Fruit fly (Drosophila melanogaster) whole organism, embryonic: Measurements from ENCODE around the gene Ostgamma.

ENCODE experiments used
- CG10366 ChIP-seq: fragments of 200-800 bp; sonication (Bioruptor generic); IDR thresholded peaks from 2 replicates; pipeline ENCODE4 v1.3.6; 2022; ENCODE audit warnings: missing biosample characterization, missing genetic modification characterization
- CG10431 ChIP-seq: fragments of 200-800 bp; sonication (Bioruptor generic); optimal IDR thresholded peaks from 3 replicates; lab custom pipeline; 2018; ENCODE audit warnings: missing biosample characterization, mild to moderate bottlenecking, missing genetic modification characterization
- CG11696 ChIP-seq: fragments of 200-800 bp; sonication (Bioruptor generic); IDR thresholded peaks from 2 replicates; pipeline ENCODE4 v1.3.6; 2022; ENCODE audit warnings: missing biosample characterization, missing genetic modification characterization
- CG12071 ChIP-seq: fragments of 200-800 bp; sonication (Bioruptor generic); optimal IDR thresholded peaks from 3 replicates; lab custom pipeline; 2018; ENCODE audit warnings: missing biosample characterization, mild to moderate bottlenecking, missing genetic modification characterization
- CG12104 ChIP-seq: fragments of 200-800 bp; sonication (Bioruptor generic); optimal IDR thresholded peaks from 3 replicates; lab custom pipeline; 2016; ENCODE audit warnings: missing biosample characterization, missing genetic modification characterization
- CG1233 ChIP-seq: fragments of 200-800 bp; sonication (Bioruptor generic); optimal IDR thresholded peaks from 4 replicates; lab custom pipeline; 2018; ENCODE audit warnings: missing biosample characterization, mild to moderate bottlenecking, missing genetic modification characterization
- CG12942 ChIP-seq: fragments of 200-800 bp; sonication (Bioruptor generic); optimal IDR thresholded peaks from 3 replicates; lab custom pipeline; 2016; ENCODE audit warnings: missing biosample characterization, missing genetic modification characterization
- CG13424 ChIP-seq: fragments of 200-800 bp; sonication (Bioruptor generic); optimal IDR thresholded peaks from 2 replicates; lab custom pipeline; 2019; ENCODE audit warnings: missing biosample characterization, mild to moderate bottlenecking, missing genetic modification characterization, moderate library complexity
- CG15011 ChIP-seq: fragments of 200-800 bp; sonication (Bioruptor generic); optimal IDR thresholded peaks from 3 replicates; lab custom pipeline; 2018; ENCODE audit warnings: missing biosample characterization, mild to moderate bottlenecking, missing genetic modification characterization
- CG17385 ChIP-seq: fragments of 200-800 bp; sonication (Bioruptor generic); optimal IDR thresholded peaks from 3 replicates; lab custom pipeline; 2018; ENCODE audit warnings: missing biosample characterization, mild to moderate bottlenecking, missing genetic modification characterization
- CG18262 ChIP-seq: fragments of 200-800 bp; optimal IDR thresholded peaks from 3 replicates; lab custom pipeline; 2019; ENCODE audit warnings: missing biosample characterization, mild to moderate bottlenecking, missing genetic modification characterization, moderate library complexity
- CG3163 ChIP-seq: fragments of 200-800 bp; sonication (Bioruptor generic); optimal IDR thresholded peaks from 3 replicates; lab custom pipeline; 2016; ENCODE audit warnings: missing biosample characterization, missing genetic modification characterization
- CG3847 ChIP-seq: fragments of 200-800 bp; sonication (Bioruptor generic); IDR thresholded peaks from 2 replicates; pipeline ENCODE4 v1.3.6; 2022; ENCODE audit warnings: missing biosample characterization, missing genetic modification characterization
- CG4424 ChIP-seq: fragments of 200-800 bp; sonication (Bioruptor generic); optimal IDR thresholded peaks from 3 replicates; lab custom pipeline; 2016; ENCODE audit warnings: missing biosample characterization, missing genetic modification characterization
- CG6791 ChIP-seq: fragments of 200-800 bp; sonication (Bioruptor generic); IDR thresholded peaks from 3 replicates; pipeline ENCODE4 v1.3.6; 2022; ENCODE audit warnings: missing biosample characterization, missing genetic modification characterization; ENCODE audit not compliant: partially characterized antibody
- CG7745 ChIP-seq: fragments of 200-800 bp; sonication (Bioruptor generic); optimal IDR thresholded peaks from 2 replicates; lab custom pipeline; 2018; ENCODE audit warnings: missing biosample characterization, mild to moderate bottlenecking, missing genetic modification characterization, moderate library complexity
- CG7963 ChIP-seq: fragments of 200-800 bp; sonication (Bioruptor generic); IDR thresholded peaks from 3 replicates; pipeline ENCODE4 v1.3.6; 2022; ENCODE audit warnings: missing biosample characterization, missing genetic modification characterization; ENCODE audit not compliant: partially characterized antibody
- CG8924 ChIP-seq: fragments of 200-800 bp; optimal IDR thresholded peaks from 3 replicates; lab custom pipeline; 2019; ENCODE audit warnings: missing biosample characterization, mild to moderate bottlenecking, missing genetic modification characterization, moderate library complexity
- CG8944 ChIP-seq: fragments of 200-800 bp; sonication (Bioruptor generic); optimal IDR thresholded peaks from 3 replicates; lab custom pipeline; 2016; ENCODE audit warnings: missing biosample characterization, missing genetic modification characterization
- CG9876 ChIP-seq: fragments of 200-800 bp; sonication (Bioruptor generic); optimal IDR thresholded peaks from 2 replicates; lab custom pipeline; 2016; ENCODE audit warnings: missing biosample characterization, missing genetic modification characterization
- Dip2 ChIP-seq: fragments of 200-800 bp; sonication (Bioruptor generic); IDR thresholded peaks from 2 replicates; pipeline ENCODE4 v1.3.6; 2022; ENCODE audit warnings: missing biosample characterization, missing genetic modification characterization
- MBD-R2 ChIP-seq: fragments of 200-800 bp; sonication (Bioruptor generic); IDR thresholded peaks from 2 replicates; pipeline ENCODE4 v1.3.6; 2022; ENCODE audit warnings: missing biosample characterization, missing genetic modification characterization
- NC2β ChIP-seq: fragments of 200-800 bp; sonication (Bioruptor generic); optimal IDR thresholded peaks from 2 replicates; lab custom pipeline; 2016; ENCODE audit warnings: missing biosample characterization, missing genetic modification characterization
- Neu2 ChIP-seq: fragments of 200-800 bp; sonication (Bioruptor generic); optimal IDR thresholded peaks from 3 replicates; lab custom pipeline; 2016; ENCODE audit warnings: missing biosample characterization, missing genetic modification characterization, borderline replicate concordance
- NfI ChIP-seq: fragments of 200-800 bp; sonication (Bioruptor generic); optimal IDR thresholded peaks from 3 replicates; lab custom pipeline; 2018; ENCODE audit warnings: missing biosample characterization, mild to moderate bottlenecking, missing genetic modification characterization, moderate library complexity
- Six4 ChIP-seq: fragments of 200-800 bp; sonication (Bioruptor generic); optimal IDR thresholded peaks from 2 replicates; lab custom pipeline; 2016; ENCODE audit warnings: missing biosample characterization, missing genetic modification characterization
- Taf1 ChIP-seq: fragments of 200-800 bp; sonication (Bioruptor generic); IDR thresholded peaks from 2 replicates; pipeline ENCODE4 v1.3.6; 2022; ENCODE audit warnings: missing biosample characterization, missing genetic modification characterization
- Usf ChIP-seq: fragments of 200-800 bp; sonication (Bioruptor generic); optimal IDR thresholded peaks from 2 replicates; lab custom pipeline; 2017; ENCODE audit warnings: missing genotype, missing biosample characterization, missing genetic modification characterization
- Xrp1 ChIP-seq: fragments of 200-800 bp; sonication (Bioruptor generic); IDR thresholded peaks from 2 replicates; pipeline ENCODE4 v1.3.6; 2022; ENCODE audit warnings: missing biosample characterization, missing genetic modification characterization
- ac ChIP-seq: fragments of 200-800 bp; sonication (Bioruptor generic); optimal IDR thresholded peaks from 3 replicates; lab custom pipeline; 2017; ENCODE audit warnings: missing biosample characterization, mild to moderate bottlenecking, missing genetic modification characterization
- chif ChIP-seq, 2 experiments: fragments of 200-800 bp; sonication (Bioruptor generic); optimal IDR thresholded peaks; 3 replicates each; lab custom pipeline; 2016; ENCODE audit warnings: missing biosample characterization in 2 of 2, missing genetic modification characterization in 2 of 2
- chm ChIP-seq: fragments of 200-800 bp; sonication (Bioruptor generic); IDR thresholded peaks from 2 replicates; pipeline ENCODE4 v1.3.6; 2022; ENCODE audit warnings: missing biosample characterization, missing genetic modification characterization
- chn ChIP-seq: fragments of 200-800 bp; sonication (Bioruptor generic); optimal IDR thresholded peaks from 2 replicates; lab custom pipeline; 2016; ENCODE audit warnings: missing biosample characterization, missing genetic modification characterization
- dimm ChIP-seq: fragments of 200-800 bp; sonication (Bioruptor generic); IDR thresholded peaks from 2 replicates; pipeline ENCODE4 v1.3.6; 2022; ENCODE audit warnings: missing biosample characterization, missing genetic modification characterization
- ewg ChIP-seq: fragments of 200-800 bp; sonication (Bioruptor generic); optimal IDR thresholded peaks from 3 replicates; lab custom pipeline; 2017; ENCODE audit warnings: mild to moderate bottlenecking, missing biosample characterization, missing genetic modification reagents, missing genetic modification characterization
- gsb-n ChIP-seq: fragments of 200-800 bp; sonication (Bioruptor generic); optimal IDR thresholded peaks from 3 replicates; lab custom pipeline; 2018; ENCODE audit warnings: missing biosample characterization, mild to moderate bottlenecking, missing genetic modification characterization
- h ChIP-seq: fragments of >200 bp; optimal IDR thresholded peaks from 2 replicates; lab custom pipeline; 2017
- hbn ChIP-seq: fragments of 200-800 bp; sonication (Bioruptor generic); IDR thresholded peaks from 2 replicates; pipeline ENCODE4 v1.3.6; 2022; ENCODE audit warnings: missing biosample characterization, missing genetic modification characterization; ENCODE audit not compliant: partially characterized antibody
- nau ChIP-seq: fragments of 200-800 bp; sonication (Bioruptor generic); optimal IDR thresholded peaks from 3 replicates; lab custom pipeline; 2017; ENCODE audit warnings: missing biosample characterization, mild to moderate bottlenecking, missing genetic modification characterization, missing genetic modification reagents
- prd ChIP-seq, 3 experiments: fragments of >200 bp in 2 of 3; fragments of 200-800 bp in 1 of 3; sonication (Bioruptor generic) in 1 of 3; optimal IDR thresholded peaks in 2 of 3; IDR thresholded peaks in 1 of 3; 2 replicates in 2 of 3; 3 replicates in 1 of 3; pipeline versions ENCODE4 v1.3.6 to Lab custom; 2017 to 2022; ENCODE audit warnings: missing biosample characterization in 1 of 3, missing genetic modification characterization in 1 of 3
- ranshi ChIP-seq: fragments of 200-800 bp; sonication (Bioruptor generic); IDR thresholded peaks from 2 replicates; pipeline ENCODE4 v1.3.6; 2022; ENCODE audit warnings: missing biosample characterization, missing genetic modification characterization
- repo ChIP-seq: fragments of 200-800 bp; sonication (Bioruptor generic); optimal IDR thresholded peaks from 2 replicates; lab custom pipeline; 2016; ENCODE audit warnings: missing biosample characterization, missing genetic modification characterization
- ro ChIP-seq: fragments of 200-800 bp; sonication (Bioruptor generic); IDR thresholded peaks from 2 replicates; pipeline ENCODE4 v1.3.6; 2022; ENCODE audit warnings: missing biosample characterization, missing genetic modification characterization
- scrt ChIP-seq: fragments of 200-800 bp; sonication (Bioruptor generic); optimal IDR thresholded peaks from 2 replicates; lab custom pipeline; 2018; ENCODE audit warnings: missing biosample characterization, mild to moderate bottlenecking, missing genetic modification characterization, moderate library complexity
- shn ChIP-seq: fragments of 200-800 bp; sonication (Bioruptor generic); optimal IDR thresholded peaks from 3 replicates; lab custom pipeline; 2016; ENCODE audit warnings: missing biosample characterization, missing genetic modification characterization
- sr ChIP-seq: fragments of 200-800 bp; sonication (Bioruptor generic); IDR thresholded peaks from 3 replicates; pipeline ENCODE4 v1.3.6; 2022; ENCODE audit warnings: missing biosample characterization, missing genetic modification characterization
- stc ChIP-seq: fragments of 200-800 bp; sonication (Bioruptor generic); IDR thresholded peaks from 2 replicates; pipeline ENCODE4 v1.3.6; 2022; ENCODE audit warnings: missing biosample characterization, missing genetic modification characterization
- tgo ChIP-seq: fragments of 200-800 bp; sonication (Bioruptor generic); IDR thresholded peaks from 3 replicates; pipeline ENCODE4 v1.3.6; 2022; ENCODE audit warnings: missing biosample characterization, missing genetic modification characterization
- vfl ChIP-seq: fragments of 200-800 bp; sonication (Bioruptor generic); optimal IDR thresholded peaks from 2 replicates; lab custom pipeline; 2016; ENCODE audit warnings: missing biosample characterization, missing genetic modification characterization
- z ChIP-seq: fragments of 200-800 bp; sonication (Bioruptor generic); IDR thresholded peaks from 3 replicates; pipeline ENCODE4 v1.3.6; 2022; ENCODE audit warnings: missing biosample characterization, missing genetic modification characterization

Gene Ostgamma

DNA sequence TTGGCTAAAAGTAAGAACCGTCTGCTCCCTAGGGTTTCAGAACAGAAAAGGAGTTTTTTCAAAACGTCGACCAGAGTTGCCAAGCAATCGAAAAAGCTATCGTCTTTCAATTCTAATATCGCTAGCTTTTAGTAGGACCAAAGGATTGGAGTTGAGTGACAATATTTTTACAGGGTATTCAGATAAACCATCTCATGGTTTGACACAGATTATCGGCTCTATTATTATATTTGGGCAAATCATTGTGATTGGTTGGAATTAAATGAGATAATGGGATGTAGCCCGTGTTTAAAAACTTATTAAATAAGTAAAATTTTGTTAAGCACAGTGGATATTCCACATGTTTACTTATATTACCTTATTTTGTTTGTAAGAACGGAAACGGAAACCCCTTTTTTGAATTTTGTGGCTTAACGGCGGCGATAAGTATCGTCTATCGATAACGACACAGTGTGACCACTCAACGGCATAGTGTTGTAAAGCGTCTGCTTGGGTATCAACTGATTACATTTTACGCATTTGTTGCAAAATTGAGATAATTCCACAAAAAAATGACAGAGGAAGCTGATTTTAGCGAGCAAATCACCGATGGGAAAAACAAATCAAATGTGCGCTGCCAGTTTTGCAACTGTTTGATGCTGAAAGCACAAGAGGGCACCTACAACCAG lies 12.0 kb upstream of the Ostgamma start, which contains the start of the genes mtsh and strat (continued):
- TF ChIP-seq CG13424 (tag; lab: Kevin White, UChicago) (no peak), vfl (GFP tag; lab: Kevin White, UChicago) (peak; percentile 38), CG4424 (GFP tag; lab: Kevin White, UChicago) (peak; percentile 47), CG10366 (GFP tag; lab: Robert Waterston, UW) (peak; percentile 18; the same call in 1 of the 2 replicates), CG12104 (GFP tag; lab: Kevin White, UChicago) (peak; percentile 68), ranshi (GFP tag; lab: Robert Waterston, UW) (peak; percentile 48; the same call in 1 of the 2 replicates), CG12942 (GFP tag; lab: Kevin White, UChicago) (no peak), dimm (GFP tag; lab: Robert Waterston, UW) (no peak), Taf1 (GFP tag; lab: Robert Waterston, UW) (no peak), CG3847 (GFP tag; lab: Robert Waterston, UW) (peak; percentile 60; the same call in 1 of the 2 replicates), CG9876 (GFP tag; lab: Kevin White, UChicago) (peak; percentile 6), ro (no peak), CG17385 (GFP tag; lab: Kevin White, UChicago) (peak; percentile 47), repo (peak; percentile 19), NC2β (GFP tag; lab: Kevin White, UChicago) (peak; percentile 49), shn (GFP tag; lab: Kevin White, UChicago) (no peak), NfI (GFP tag; lab: Kevin White, UChicago) (peak; percentile 64), CG3163 (GFP tag; lab: Kevin White, UChicago) (peak; percentile 11), chif (GFP tag; optimal IDR thresholded peaks at IDR 0.05; lab: Kevin White, UChicago) (peak; percentile 10 to 23), CG11696 (0 out of 2 replicates have a peak, but pooled peaks have one; percentile 37), z (no peak), CG6791 (peak; percentile 78), ac (GFP tag; lab: Kevin White, UChicago) (peak; percentile 35), Six4 (peak; percentile 59), CG18262 (tag; lab: Kevin White, UChicago) (peak; percentile 60), h (no peak), Usf (GFP tag; lab: Kevin White, UChicago) (no peak), gsb-n (tag; lab: Kevin White, UChicago) (peak; percentile 23), Dip2 (GFP tag; lab: Robert Waterston, UW) (no peak), nau (GFP tag; lab: Kevin White, UChicago) (no peak), CG1233 (GFP tag; lab: Kevin White, UChicago) (peak; percentile 65), chm (GFP tag; lab: Robert Waterston, UW) (peak; percentile 56), CG10431 (GFP tag; lab: Kevin White, UChicago) (no peak), stc (GFP tag; lab: Robert Waterston, UW) (peak; percentile 59; the same call in 1 of the 2 replicates), CG8924 (tag; lab: Kevin White, UChicago) (peak; percentile 16), MBD-R2 (GFP tag; lab: Robert Waterston, UW) (peak; percentile 94), chn (GFP tag; lab: Kevin White, UChicago) (peak; percentile 28), CG15011 (GFP tag; lab: Kevin White, UChicago) (peak; percentile 66), Xrp1 (GFP tag; lab: Robert Waterston, UW) (peak; percentile 37; the same call in 1 of the 2 replicates), ewg (peak; percentile 7), CG7745 (tag; lab: Kevin White, UChicago) (no peak), scrt (GFP tag; lab: Kevin White, UChicago) (peak; percentile 58), prd (optimal IDR thresholded peaks at IDR 0.05; lab: Kevin White, UChicago) (no peak), prd (GFP tag; IDR thresholded peaks at IDR 0.05; lab: Robert Waterston, UW) (peak; percentile 30; the same call in 1 of the 3 replicates), CG7963 (GFP tag; lab: Robert Waterston, UW) (peak; percentile 79), sr (GFP tag; lab: Robert Waterston, UW) (peak; percentile 47; the same call in 1 of the 3 replicates), CG12071 (GFP tag; lab: Kevin White, UChicago) (peak; percentile 71), tgo (GFP tag; lab: Robert Waterston, UW) (peak; percentile 41; the same call in 2 of the 3 replicates), Neu2 (GFP tag; lab: Kevin White, UChicago) (no peak), hbn (no peak), CG8944 (GFP tag; lab: Kevin White, UChicago) (no peak)
